Fruit fly (Drosophila melanogaster): Measurements from ENCODE around the gene Tfb4.

Gene Tfb4

DNA sequence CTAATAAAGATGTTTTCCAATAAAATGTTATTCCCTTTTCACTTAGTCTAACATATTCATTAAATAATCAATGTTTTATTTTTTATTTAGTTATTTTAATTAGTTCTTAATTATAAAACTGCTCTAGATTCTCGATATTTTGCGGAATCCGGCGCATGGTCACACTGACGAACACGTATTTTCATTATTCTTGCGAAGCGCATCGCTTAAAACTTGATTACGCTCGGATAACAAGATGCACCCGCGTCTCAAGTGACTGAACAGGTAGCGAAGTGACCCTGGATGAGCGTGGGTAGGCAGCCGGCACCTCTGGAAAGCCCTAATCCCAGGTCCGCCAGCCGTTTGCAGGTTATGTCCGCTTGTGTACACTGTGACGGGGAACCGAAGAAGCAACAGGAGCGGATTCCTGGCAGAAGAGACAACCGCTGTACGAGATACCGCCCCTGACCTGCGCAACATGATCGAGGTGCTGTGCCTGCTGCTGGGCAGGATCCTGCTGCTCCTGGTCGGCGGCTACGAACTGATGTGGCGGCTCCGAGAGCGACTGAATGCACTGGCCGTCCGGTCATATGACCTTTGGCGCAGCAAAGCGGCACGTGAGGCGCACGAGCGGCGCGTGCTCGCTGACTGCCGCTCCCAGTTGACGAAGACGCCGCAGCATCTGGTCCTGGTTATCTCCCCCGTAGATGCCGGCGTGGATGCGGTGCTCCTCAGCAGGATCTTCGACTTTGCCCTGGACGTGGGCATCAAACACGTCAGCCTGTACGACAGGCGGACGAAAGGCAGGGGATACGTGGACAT is 8.2 kb upstream of the Tfb4 start, which contains the start of gene Tango14:
Gene Tango14, plus strand, starts transcription at position 143 of the 801 bp plus-strand sequence.
- no peak for TF ChIP-seq EcR (GFP tag; optimal IDR thresholded peaks at IDR 0.05)
- TF ChIP-seq pan (optimal IDR thresholded peaks at IDR 0.05) = no peak
- no peak for TF ChIP-seq Dll (optimal IDR thresholded peaks at IDR 0.05)
- no peak for TF ChIP-seq psq (optimal IDR thresholded peaks at IDR 0.05)
- no peak for TF ChIP-seq usp (GFP tag; optimal IDR thresholded peaks at IDR 0.05)
- TF ChIP-seq CG8478 (optimal IDR thresholded peaks at IDR 0.05) = no peak

DNA sequence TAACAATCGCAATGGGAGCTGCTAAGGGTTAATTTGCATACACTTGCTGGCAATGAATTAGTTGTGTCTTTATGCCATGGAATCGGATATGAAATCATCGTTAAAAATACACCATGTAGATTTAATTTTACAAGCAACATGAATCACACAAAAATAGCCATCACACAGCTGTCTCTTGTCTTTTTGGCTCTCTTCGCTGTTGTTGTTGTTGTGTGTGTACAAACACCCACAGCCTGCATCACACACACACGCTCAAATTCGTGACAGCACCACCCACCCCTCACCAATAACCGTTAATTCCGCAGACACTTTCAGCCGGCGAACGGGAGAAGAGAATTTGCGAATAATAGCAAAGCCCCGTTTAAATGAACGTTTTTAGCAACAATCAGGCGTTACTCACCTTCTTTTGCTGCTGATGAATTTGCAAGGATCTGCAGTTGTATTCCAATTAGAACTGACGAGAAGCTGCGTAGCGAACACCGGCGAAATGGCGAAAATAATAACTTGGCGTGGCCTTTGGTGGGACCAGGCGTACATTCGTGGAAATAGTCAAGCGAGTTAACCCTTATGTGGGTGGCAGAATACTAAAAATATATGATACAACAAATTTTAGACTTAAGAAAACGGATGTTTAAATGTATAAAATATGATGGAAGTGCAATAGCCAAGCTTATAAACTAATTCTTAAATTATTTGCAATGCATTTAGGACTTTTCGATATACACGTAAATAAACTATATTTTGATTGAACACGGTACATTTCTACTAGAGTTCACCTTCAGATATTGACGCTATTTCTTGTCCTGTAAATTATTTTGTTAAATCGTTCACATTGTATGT is 7.4 kb upstream of the Tfb4 start, which contains the start of gene capt:
Gene capt, minus strand, starts transcription at position 584 of the 840 bp plus-strand sequence.
- TF ChIP-seq EcR (GFP tag; optimal IDR thresholded peaks at IDR 0.05) (no peak), CG8478 (optimal IDR thresholded peaks at IDR 0.05) (no peak), usp (GFP tag; optimal IDR thresholded peaks at IDR 0.05) (no peak), pan (optimal IDR thresholded peaks at IDR 0.05) (no peak), psq (optimal IDR thresholded peaks at IDR 0.05) (no peak), Dll (optimal IDR thresholded peaks at IDR 0.05) (no peak)

DNA sequence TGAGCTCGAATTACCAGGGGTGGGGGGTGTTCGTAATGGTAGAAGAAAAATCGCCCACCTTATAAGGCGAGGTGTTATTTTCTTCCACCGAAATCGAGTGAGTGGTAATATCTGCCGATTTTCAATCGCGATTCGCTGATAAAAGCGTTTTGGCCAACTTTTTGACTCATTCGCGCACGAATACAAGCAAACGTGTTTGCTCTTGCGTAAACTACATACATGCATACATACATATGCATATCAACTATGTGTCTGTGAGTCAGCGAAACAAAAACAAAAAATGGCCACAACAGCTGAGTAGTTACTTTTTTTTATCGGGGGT is 6.8 kb upstream of the Tfb4 start:
- TF ChIP-seq usp (GFP tag; optimal IDR thresholded peaks at IDR 0.05) = no peak
- no peak for TF ChIP-seq EcR (GFP tag; optimal IDR thresholded peaks at IDR 0.05)
- TF ChIP-seq pan (optimal IDR thresholded peaks at IDR 0.05) = no peak
- no peak for TF ChIP-seq CG8478 (optimal IDR thresholded peaks at IDR 0.05)
- TF ChIP-seq psq (optimal IDR thresholded peaks at IDR 0.05) = no peak
- no peak for TF ChIP-seq Dll (optimal IDR thresholded peaks at IDR 0.05)

DNA sequence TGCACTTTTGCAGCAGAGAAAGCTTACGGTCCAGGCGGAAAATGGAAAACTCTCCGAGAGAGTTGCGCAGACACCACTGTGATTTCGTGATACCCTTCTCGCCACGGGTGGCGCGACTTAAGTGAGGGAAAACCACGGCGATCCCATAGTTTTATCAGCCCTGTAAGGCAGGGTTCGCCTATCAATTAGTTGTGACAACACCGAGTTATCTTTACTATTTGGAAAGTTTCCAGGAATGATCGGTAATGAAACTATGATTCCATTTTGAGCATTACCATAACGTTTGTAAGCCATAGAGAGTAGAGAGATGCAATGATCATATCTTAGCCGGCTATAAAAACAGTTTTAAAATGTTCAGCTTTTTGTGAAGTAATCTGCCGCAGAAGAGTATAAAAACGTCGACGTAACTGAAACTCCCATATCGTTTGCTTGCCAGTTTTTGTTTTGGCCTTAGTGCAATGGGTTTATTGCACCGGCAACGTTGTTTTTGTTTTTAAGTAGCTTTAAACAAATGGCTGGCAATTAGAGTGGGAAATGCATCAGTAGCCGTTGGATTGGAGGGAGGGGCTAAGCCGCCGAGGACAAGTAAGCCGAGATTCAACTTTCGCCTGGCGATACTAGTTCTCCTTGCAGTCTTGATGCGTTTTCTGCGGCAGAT is 6.2 kb upstream of the Tfb4 start:
- TF ChIP-seq usp (GFP tag; optimal IDR thresholded peaks at IDR 0.05) (no peak), pan (optimal IDR thresholded peaks at IDR 0.05) (no peak), CG8478 (optimal IDR thresholded peaks at IDR 0.05) (no peak), psq (optimal IDR thresholded peaks at IDR 0.05) (no peak), EcR (GFP tag; optimal IDR thresholded peaks at IDR 0.05) (no peak)

DNA sequence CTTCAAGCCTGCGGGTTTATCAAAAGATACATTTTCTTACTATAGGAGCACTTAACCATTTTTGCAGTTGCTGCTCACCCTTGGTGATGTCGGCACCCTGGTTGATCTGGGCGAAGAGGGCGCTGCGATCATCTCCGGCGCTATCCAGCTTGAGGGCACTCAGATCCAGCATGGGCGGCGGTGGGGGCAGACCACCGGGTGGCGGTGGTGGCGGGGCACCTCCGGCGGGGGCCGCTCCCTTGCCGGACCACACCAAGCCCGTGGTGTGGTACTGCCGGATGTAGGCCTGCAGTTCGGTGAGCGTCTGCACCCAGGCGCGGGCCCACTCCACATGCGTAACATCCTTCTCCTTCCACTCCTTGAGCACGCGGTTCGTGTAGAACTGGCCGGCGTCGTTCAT is 2.2 kb upstream of the Tfb4 start:
- TF ChIP-seq usp (GFP tag; optimal IDR thresholded peaks at IDR 0.05) (no peak), pan (optimal IDR thresholded peaks at IDR 0.05) (no peak), Dll (optimal IDR thresholded peaks at IDR 0.05) (no peak), EcR (GFP tag; optimal IDR thresholded peaks at IDR 0.05) (no peak), CG8478 (optimal IDR thresholded peaks at IDR 0.05) (no peak), psq (optimal IDR thresholded peaks at IDR 0.05) (no peak)

DNA sequence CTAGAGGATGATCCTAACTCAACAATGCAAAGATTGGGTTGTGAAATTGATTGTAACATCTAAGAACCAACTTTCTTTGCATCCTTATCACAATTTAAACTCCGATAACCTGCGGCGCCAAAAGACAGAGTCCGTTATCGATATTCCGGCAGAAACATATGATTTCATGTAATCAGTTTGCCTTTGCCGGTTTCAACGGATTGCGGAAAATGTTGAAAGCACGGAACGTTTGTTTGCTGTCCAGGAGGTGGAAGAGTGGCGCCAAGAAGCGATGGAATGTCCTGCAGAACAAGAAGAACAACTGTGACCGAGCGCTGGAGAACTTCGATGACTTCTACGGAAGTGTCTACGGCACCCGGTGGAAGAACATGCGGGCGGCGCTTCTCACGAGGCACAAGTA is 2.8 kb downstream of the Tfb4 start:
- TF ChIP-seq EcR (GFP tag; optimal IDR thresholded peaks at IDR 0.05) = no peak

DNA sequence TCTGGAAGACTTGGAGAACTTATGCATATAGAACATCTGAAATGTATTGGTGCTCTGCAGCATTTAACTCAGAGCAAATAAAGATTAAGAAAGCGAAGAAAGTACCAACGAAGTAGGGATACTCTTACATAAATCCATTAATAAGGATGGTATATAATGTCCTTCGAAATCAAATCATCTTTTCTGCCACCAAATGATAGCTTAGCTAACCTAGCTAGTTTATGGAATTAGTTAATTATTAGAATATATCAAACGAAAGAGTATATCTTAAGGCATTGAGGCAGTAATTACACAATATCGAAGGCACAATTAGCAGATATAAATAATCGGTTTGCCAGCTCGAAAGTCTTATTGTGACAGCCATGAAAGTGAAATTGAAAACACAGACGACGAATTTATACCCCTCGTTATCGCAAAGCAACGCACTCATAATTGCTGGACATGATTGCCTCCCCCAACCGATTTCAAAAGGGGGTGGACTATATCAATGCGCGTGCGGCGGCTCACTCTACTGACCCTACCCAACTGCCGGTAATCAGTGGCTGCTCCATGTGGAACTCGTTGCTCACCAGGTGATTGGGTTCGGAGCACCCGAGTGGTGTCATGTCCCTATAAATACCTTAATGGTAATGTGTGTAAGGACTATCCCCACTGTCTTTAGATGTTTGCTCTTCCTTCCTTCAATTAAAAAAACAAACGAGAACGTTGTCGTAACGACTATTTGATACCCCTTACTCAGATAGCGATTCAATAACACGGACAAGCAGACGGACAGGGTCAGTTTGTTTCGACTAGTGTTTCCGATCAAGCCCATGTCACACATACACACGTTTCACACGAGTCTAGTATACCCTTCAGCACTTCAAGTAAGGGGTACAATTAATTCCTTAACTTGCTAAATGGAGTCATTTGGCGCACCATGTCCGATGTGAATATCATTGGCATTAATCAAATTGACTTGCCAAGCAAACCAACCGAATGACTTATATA is 5.8 kb downstream of the Tfb4 start:
- TF ChIP-seq pan (optimal IDR thresholded peaks at IDR 0.05) = peak; percentile 75
- no peak for TF ChIP-seq usp (GFP tag; optimal IDR thresholded peaks at IDR 0.05)

DNA sequence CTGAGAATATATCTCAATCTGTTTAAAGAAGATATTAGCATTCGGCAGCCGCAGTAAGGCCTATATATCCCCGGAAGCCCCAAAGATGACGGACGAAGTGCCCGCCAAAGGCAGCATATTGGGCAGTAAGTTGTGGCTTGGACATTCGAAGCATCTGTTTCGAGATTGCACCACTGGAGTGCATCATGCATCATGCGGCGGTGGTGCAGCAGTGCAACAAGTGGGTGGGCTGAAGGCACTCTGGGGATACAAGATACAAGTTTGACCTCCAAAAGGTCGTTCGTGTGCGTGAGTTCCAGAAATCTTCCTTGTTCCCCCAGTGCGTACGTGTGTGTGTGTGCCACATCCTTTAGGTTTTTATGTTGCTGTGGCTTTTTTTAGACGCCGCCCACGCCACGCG is 7.2 kb downstream of the Tfb4 start:
- no peak for TF ChIP-seq usp (GFP tag; optimal IDR thresholded peaks at IDR 0.05)
- no peak for TF ChIP-seq pan (optimal IDR thresholded peaks at IDR 0.05)
- no peak for TF ChIP-seq Dll (optimal IDR thresholded peaks at IDR 0.05)
- no peak for TF ChIP-seq EcR (GFP tag; optimal IDR thresholded peaks at IDR 0.05)
- TF ChIP-seq psq (optimal IDR thresholded peaks at IDR 0.05) = no peak
- no peak for TF ChIP-seq CG8478 (optimal IDR thresholded peaks at IDR 0.05)

DNA sequence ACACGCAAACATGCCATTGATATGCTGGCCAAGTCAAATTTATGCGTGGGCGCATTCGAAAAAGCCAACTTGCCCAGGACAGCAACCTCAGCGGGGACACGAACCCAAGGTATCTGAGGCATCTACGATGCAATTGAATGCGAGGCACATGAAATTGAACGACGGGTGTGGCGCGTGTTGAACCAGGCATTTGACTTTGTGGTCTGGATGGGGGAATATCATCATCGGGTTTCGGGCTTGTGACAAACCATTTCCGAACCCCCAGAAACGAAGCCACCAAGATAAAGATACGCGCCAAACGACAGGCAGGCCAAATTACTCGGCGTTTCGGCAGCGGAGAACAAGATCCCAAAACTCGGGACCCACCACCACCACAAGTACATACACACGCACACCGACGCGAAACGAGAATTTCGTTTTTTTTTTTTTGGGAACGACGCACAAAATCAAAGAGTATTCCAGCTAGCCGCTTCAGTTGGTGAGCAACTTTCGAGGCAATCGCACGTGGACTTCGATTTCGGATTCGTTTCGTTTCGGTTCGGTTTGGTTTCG is 7.7 kb downstream of the Tfb4 start, which contains the start of gene MFS3:
Gene MFS3, plus strand, starts transcription at position 472 of the 552 bp plus-strand sequence.
- TF ChIP-seq Dll (optimal IDR thresholded peaks at IDR 0.05) (peak; percentile 18), psq (optimal IDR thresholded peaks at IDR 0.05) (no peak)

DNA sequence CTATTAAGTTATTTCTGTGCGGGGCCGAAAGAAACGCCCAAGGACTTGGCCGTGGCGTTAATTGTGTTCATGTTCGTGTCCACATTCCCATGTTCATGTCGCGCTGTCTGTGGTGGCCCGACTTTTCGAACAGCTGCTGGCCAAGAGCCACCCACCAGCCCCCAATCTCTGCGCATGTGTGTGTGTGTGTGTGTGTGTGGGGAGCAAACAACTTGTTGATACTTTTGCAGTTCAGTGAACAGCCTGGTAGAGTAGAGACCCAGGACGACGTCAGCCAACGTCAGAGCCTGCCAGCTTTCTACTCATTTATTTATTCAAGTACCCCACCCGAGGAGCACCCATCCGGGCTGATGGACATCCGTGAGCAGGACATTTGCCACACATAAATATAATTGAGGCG is 13.5 kb downstream of the Tfb4 start:
- TF ChIP-seq Dll (optimal IDR thresholded peaks at IDR 0.05) (no peak), EcR (GFP tag; optimal IDR thresholded peaks at IDR 0.05) (no peak), usp (GFP tag; optimal IDR thresholded peaks at IDR 0.05) (no peak), CG8478 (optimal IDR thresholded peaks at IDR 0.05) (no peak), pan (optimal IDR thresholded peaks at IDR 0.05) (no peak), psq (optimal IDR thresholded peaks at IDR 0.05) (no peak)

DNA sequence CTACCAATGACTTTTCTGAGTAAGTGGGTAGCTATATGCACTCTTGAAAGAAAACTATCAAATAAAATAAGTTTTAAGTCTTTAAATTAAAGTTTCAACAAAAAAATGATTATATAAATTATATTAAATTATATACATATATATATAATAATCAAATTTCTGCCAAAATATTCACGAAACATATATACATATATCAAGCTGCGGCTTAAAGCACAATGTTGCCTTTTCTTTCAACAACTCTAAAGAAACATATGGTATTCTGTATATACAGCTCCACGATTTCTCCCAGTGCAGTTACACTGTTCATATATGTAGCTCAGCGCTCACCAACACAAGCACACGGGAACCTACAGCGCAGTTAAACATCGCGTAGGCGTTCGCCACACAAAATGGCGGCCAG is 15.0 kb downstream of the Tfb4 start:
- TF ChIP-seq pan (optimal IDR thresholded peaks at IDR 0.05) (no peak), CG8478 (optimal IDR thresholded peaks at IDR 0.05) (no peak), Dll (optimal IDR thresholded peaks at IDR 0.05) (no peak), psq (optimal IDR thresholded peaks at IDR 0.05) (no peak), usp (GFP tag; optimal IDR thresholded peaks at IDR 0.05) (no peak), EcR (GFP tag; optimal IDR thresholded peaks at IDR 0.05) (no peak)
